Fruit fly (Drosophila melanogaster) whole organism: ENCODE data around the gene Rsf1.

Experiments used
- CG8478 ChIP-seq: fragments of >200 bp; optimal IDR thresholded peaks from 2 replicates; lab custom pipeline; 2018; ENCODE audit warnings: inconsistent platforms
- psq ChIP-seq: fragments of >200 bp; optimal IDR thresholded peaks from 2 replicates; lab custom pipeline; 2017

DNA sequence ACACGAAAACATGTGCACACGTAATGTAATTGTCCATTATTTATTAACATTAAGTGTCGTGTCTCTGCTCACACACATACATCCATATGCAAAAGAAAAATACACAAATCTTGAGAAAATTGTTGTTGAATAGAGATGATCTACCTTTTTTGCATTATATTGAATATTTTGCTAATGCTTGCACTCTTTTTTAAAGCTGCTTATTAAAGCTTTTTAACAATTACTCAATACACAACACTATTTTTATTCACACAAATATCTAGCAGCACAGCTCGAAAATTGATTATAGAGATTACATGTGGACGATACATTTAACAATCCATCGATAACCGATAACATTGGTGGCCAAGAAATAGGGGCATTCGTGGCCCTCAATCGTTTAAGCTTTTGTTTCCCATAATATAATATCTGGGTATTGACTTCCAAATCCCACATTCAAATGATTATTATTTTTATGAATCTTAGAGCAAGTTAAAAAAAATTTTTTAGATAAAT lies 28.8 kb upstream of the Rsf1 start, which contains the start of gene Ufd4:
- TF ChIP-seq psq (no peak), CG8478 (lab: Kevin White, UChicago) (no peak)
